Fruit fly (Drosophila melanogaster) whole organism, prepupa: ENCODE data around the gene Eo.

Experiments
- CG11294 ChIP-seq: fragments of 200-800 bp; sonication (Bioruptor generic); IDR thresholded peaks from 2 replicates; pipeline ENCODE4 v1.3.6; 2022; ENCODE audit warnings: missing biosample characterization, missing genetic modification characterization
- CG31627 ChIP-seq: fragments of 200-800 bp; sonication (Bioruptor generic); optimal IDR thresholded peaks from 3 replicates; lab custom pipeline; 2016; ENCODE audit warnings: missing biosample characterization, missing genetic modification characterization
- CG32006 ChIP-seq: fragments of 200-800 bp; sonication (Bioruptor generic); optimal IDR thresholded peaks from 3 replicates; lab custom pipeline; 2017; ENCODE audit warnings: missing biosample characterization, mild to moderate bottlenecking, missing genetic modification characterization
- Gug ChIP-seq: fragments of 200-800 bp; sonication (Bioruptor generic); IDR thresholded peaks from 2 replicates; pipeline ENCODE4 v1.3.6; 2022; ENCODE audit warnings: missing biosample characterization, missing genetic modification characterization
- Hr4 ChIP-seq: fragments of 200-800 bp; sonication (Bioruptor generic); optimal IDR thresholded peaks from 3 replicates; lab custom pipeline; 2016; ENCODE audit warnings: missing biosample characterization, missing genetic modification characterization
- achi ChIP-seq: fragments of 200-800 bp; sonication (Bioruptor generic); optimal IDR thresholded peaks from 3 replicates; lab custom pipeline; 2016; ENCODE audit warnings: missing biosample characterization, missing genetic modification characterization
- cyc ChIP-seq: fragments of 200-800 bp; sonication (Bioruptor generic); optimal IDR thresholded peaks from 3 replicates; lab custom pipeline; 2016; ENCODE audit warnings: missing biosample characterization, missing genetic modification characterization
- esn ChIP-seq: fragments of 200-800 bp; sonication (Bioruptor generic); optimal IDR thresholded peaks from 2 replicates; lab custom pipeline; 2016; ENCODE audit warnings: missing biosample characterization, mild to moderate bottlenecking, missing genetic modification characterization, moderate library complexity
- spab ChIP-seq: fragments of 200-800 bp; sonication (Bioruptor generic); optimal IDR thresholded peaks from 2 replicates; lab custom pipeline; 2017; ENCODE audit warnings: missing biosample characterization, mild to moderate bottlenecking, missing genetic modification characterization, missing genetic modification reagents
- ss ChIP-seq, 2 experiments: fragments of 200-800 bp; sonication (Bioruptor generic); optimal IDR thresholded peaks; 2 replicates in 1 of 2; 3 replicates in 1 of 2; lab custom pipeline; 2017 to 2018; ENCODE audit warnings: mild to moderate bottlenecking in 2 of 2, missing biosample characterization in 2 of 2, missing genetic modification characterization in 2 of 2, moderate library complexity in 1 of 2
- topi ChIP-seq: fragments of 200-800 bp; sonication (Bioruptor generic); optimal IDR thresholded peaks from 3 replicates; lab custom pipeline; 2016; ENCODE audit warnings: missing biosample characterization, missing genetic modification characterization

dm6 chrX:14871028-14871427 lies 47.6 kb downstream of the Eo start, which contains the start of gene CG9518:
- TF ChIP-seq achi (GFP tag; lab: Kevin White, UChicago) (no peak), CG31627 (GFP tag; lab: Kevin White, UChicago) (no peak), topi (GFP tag; lab: Kevin White, UChicago) (no peak), cyc (GFP tag; lab: Kevin White, UChicago) (no peak), spab (GFP tag; lab: Kevin White, UChicago) (no peak), Gug (GFP tag; lab: Robert Waterston, UW) (no peak), CG32006 (GFP tag; lab: Kevin White, UChicago) (no peak), esn (GFP tag; lab: Kevin White, UChicago) (no peak), CG11294 (no peak), ss (GFP tag; optimal IDR thresholded peaks at IDR 0.05; lab: Kevin White, UChicago) (no peak), Hr4 (no peak)
